Fruit fly (Drosophila melanogaster) whole organism, prepupa: ENCODE data around the gene CG31098.

Experiments
- Blimp-1 ChIP-seq: fragments of 200-800 bp; sonication (Bioruptor generic); optimal IDR thresholded peaks from 3 replicates; lab custom pipeline; 2017; ENCODE audit warnings: missing biosample characterization, missing genetic modification characterization, mild to moderate bottlenecking, moderate library complexity, missing genetic modification reagents
- CG10669 ChIP-seq: fragments of 200-800 bp; sonication (Bioruptor generic); optimal IDR thresholded peaks from 3 replicates; lab custom pipeline; 2018; ENCODE audit warnings: missing biosample characterization, mild to moderate bottlenecking, missing genetic modification characterization, moderate library complexity
- CG15336 ChIP-seq: fragments of 200-800 bp; sonication (Bioruptor generic); IDR thresholded peaks from 2 replicates; pipeline ENCODE4 v1.3.6; 2022; ENCODE audit warnings: missing biosample characterization, missing genetic modification characterization
- CG3032 ChIP-seq: fragments of 200-800 bp; optimal IDR thresholded peaks from 2 replicates; lab custom pipeline; 2019; ENCODE audit warnings: missing biosample characterization, mild to moderate bottlenecking, missing genetic modification characterization, moderate library complexity
- CG32006 ChIP-seq: fragments of 200-800 bp; sonication (Bioruptor generic); optimal IDR thresholded peaks from 3 replicates; lab custom pipeline; 2017; ENCODE audit warnings: missing biosample characterization, mild to moderate bottlenecking, missing genetic modification characterization
- CG34406 ChIP-seq: fragments of 200-800 bp; sonication (Bioruptor generic); optimal IDR thresholded peaks from 3 replicates; lab custom pipeline; 2016; ENCODE audit warnings: missing biosample characterization, missing genetic modification characterization
- CG3919 ChIP-seq: fragments of 200-800 bp; sonication (Bioruptor generic); optimal IDR thresholded peaks from 3 replicates; lab custom pipeline; 2016; ENCODE audit warnings: missing biosample characterization, missing genetic modification characterization
- CG6163 ChIP-seq: fragments of 200-800 bp; sonication (Bioruptor generic); IDR thresholded peaks from 3 replicates; pipeline ENCODE4 v1.3.6; 2022; ENCODE audit warnings: missing biosample characterization, missing genetic modification characterization
- CG6276 ChIP-seq: fragments of 200-800 bp; sonication (Bioruptor generic); optimal IDR thresholded peaks from 2 replicates; lab custom pipeline; 2017; ENCODE audit warnings: missing biosample characterization, mild to moderate bottlenecking, missing genetic modification characterization
- CG6792 ChIP-seq: fragments of 200-800 bp; sonication (Bioruptor generic); optimal IDR thresholded peaks from 3 replicates; lab custom pipeline; 2016; ENCODE audit warnings: missing biosample characterization, missing genetic modification characterization
- CG6808 ChIP-seq: fragments of 200-800 bp; sonication (Bioruptor generic); optimal IDR thresholded peaks from 3 replicates; lab custom pipeline; 2017; ENCODE audit warnings: missing biosample characterization, missing genetic modification characterization, mild to moderate bottlenecking, moderate library complexity, missing genetic modification reagents
- CG8319 ChIP-seq: fragments of 200-800 bp; sonication (Bioruptor generic); optimal IDR thresholded peaks from 3 replicates; lab custom pipeline; 2016; ENCODE audit warnings: missing biosample characterization, missing genetic modification characterization
- Eip75B ChIP-seq: fragments of 200-800 bp; sonication (Bioruptor generic); optimal IDR thresholded peaks from 3 replicates; lab custom pipeline; 2016; ENCODE audit warnings: missing biosample characterization, missing genetic modification characterization
- Eip78C ChIP-seq: fragments of 200-800 bp; sonication (Bioruptor generic); peaks from one replicate; lab custom pipeline; 2016; ENCODE audit warnings: missing biosample characterization, missing genetic modification characterization
- Eip93F ChIP-seq: fragments of 200-800 bp; sonication (Bioruptor generic); optimal IDR thresholded peaks from 2 replicates; lab custom pipeline; 2016; ENCODE audit warnings: missing biosample characterization, mild to moderate bottlenecking, missing genetic modification characterization
- Ets21C ChIP-seq: fragments of 200-800 bp; sonication (Bioruptor generic); optimal IDR thresholded peaks from 3 replicates; lab custom pipeline; 2016; ENCODE audit warnings: missing biosample characterization, missing genetic modification characterization
- Ets96B ChIP-seq: fragments of 200-800 bp; optimal IDR thresholded peaks from 2 replicates; lab custom pipeline; 2019; ENCODE audit warnings: missing biosample characterization, mild to moderate bottlenecking, missing genetic modification characterization, moderate library complexity
- Gug ChIP-seq: fragments of 200-800 bp; sonication (Bioruptor generic); IDR thresholded peaks from 2 replicates; pipeline ENCODE4 v1.3.6; 2022; ENCODE audit warnings: missing biosample characterization, missing genetic modification characterization
- Hr38 ChIP-seq: sonication (Bioruptor generic); optimal IDR thresholded peaks from 2 replicates; lab custom pipeline; 2016; ENCODE audit warnings: missing biosample characterization, missing genetic modification characterization
- Lpt ChIP-seq: fragments of 200-800 bp; sonication (Bioruptor generic); optimal IDR thresholded peaks from 3 replicates; lab custom pipeline; 2016; ENCODE audit warnings: missing biosample characterization, missing genetic modification characterization
- Met ChIP-seq: fragments of 200-800 bp; sonication (Bioruptor generic); optimal IDR thresholded peaks from 3 replicates; lab custom pipeline; 2016; ENCODE audit warnings: missing biosample characterization, missing genetic modification characterization
- Smox ChIP-seq: fragments of 200-800 bp; sonication (Bioruptor generic); optimal IDR thresholded peaks from 3 replicates; lab custom pipeline; 2016; ENCODE audit warnings: missing biosample characterization, missing genetic modification characterization
- Sox14 ChIP-seq: fragments of 200-800 bp; sonication (Bioruptor generic); optimal IDR thresholded peaks from 3 replicates; lab custom pipeline; 2016; ENCODE audit warnings: missing biosample characterization, missing genetic modification characterization
- Sox15 ChIP-seq: fragments of 200-800 bp; sonication (Bioruptor generic); optimal IDR thresholded peaks from 3 replicates; lab custom pipeline; 2016; ENCODE audit warnings: missing biosample characterization, missing genetic modification characterization
- achi ChIP-seq: fragments of 200-800 bp; sonication (Bioruptor generic); optimal IDR thresholded peaks from 3 replicates; lab custom pipeline; 2016; ENCODE audit warnings: missing biosample characterization, missing genetic modification characterization
- acj6 ChIP-seq: fragments of 200-800 bp; sonication (Bioruptor generic); optimal IDR thresholded peaks from 3 replicates; lab custom pipeline; 2016; ENCODE audit warnings: missing biosample characterization, missing genetic modification characterization
- cyc ChIP-seq: fragments of 200-800 bp; sonication (Bioruptor generic); optimal IDR thresholded peaks from 3 replicates; lab custom pipeline; 2016; ENCODE audit warnings: missing biosample characterization, missing genetic modification characterization
- dac ChIP-seq: fragments of 200-800 bp; sonication (Bioruptor generic); optimal IDR thresholded peaks from 2 replicates; lab custom pipeline; 2017; ENCODE audit warnings: missing biosample characterization, mild to moderate bottlenecking, missing genetic modification characterization
- dsx ChIP-seq: fragments of 200-800 bp; optimal IDR thresholded peaks from 3 replicates; lab custom pipeline; 2019; ENCODE audit warnings: missing biosample characterization, mild to moderate bottlenecking, missing genetic modification characterization, moderate library complexity; ENCODE audit not compliant: poor library complexity, severe bottlenecking
- eg ChIP-seq: fragments of 200-800 bp; sonication (Bioruptor generic); IDR thresholded peaks from 3 replicates; pipeline ENCODE4 v1.3.6; 2022; ENCODE audit warnings: missing biosample characterization, missing genetic modification characterization
- esn ChIP-seq: fragments of 200-800 bp; sonication (Bioruptor generic); optimal IDR thresholded peaks from 2 replicates; lab custom pipeline; 2016; ENCODE audit warnings: missing biosample characterization, mild to moderate bottlenecking, missing genetic modification characterization, moderate library complexity
- fd59A ChIP-seq: fragments of 200-800 bp; sonication (Bioruptor generic); optimal IDR thresholded peaks from 2 replicates; lab custom pipeline; 2017; ENCODE audit warnings: missing biosample characterization, mild to moderate bottlenecking, missing genetic modification characterization, missing genetic modification reagents
- lz ChIP-seq: fragments of 200-800 bp; sonication (Bioruptor generic); optimal IDR thresholded peaks from 3 replicates; lab custom pipeline; 2016; ENCODE audit warnings: missing biosample characterization, missing genetic modification characterization
- salr ChIP-seq, 2 experiments: fragments of 200-800 bp; sonication (Bioruptor generic); optimal IDR thresholded peaks; 3 replicates each; lab custom pipeline; 2016 to 2018; ENCODE audit warnings: missing biosample characterization in 2 of 2, missing genetic modification characterization in 2 of 2, mild to moderate bottlenecking in 1 of 2
- ss ChIP-seq, 2 experiments: fragments of 200-800 bp; sonication (Bioruptor generic); optimal IDR thresholded peaks; 2 replicates in 1 of 2; 3 replicates in 1 of 2; lab custom pipeline; 2017 to 2018; ENCODE audit warnings: mild to moderate bottlenecking in 2 of 2, missing biosample characterization in 2 of 2, missing genetic modification characterization in 2 of 2, moderate library complexity in 1 of 2
- svp ChIP-seq: fragments of 200-800 bp; sonication (Bioruptor generic); peaks from one replicate; lab custom pipeline; 2016; ENCODE audit warnings: missing biosample characterization, missing genetic modification characterization
- topi ChIP-seq: fragments of 200-800 bp; sonication (Bioruptor generic); optimal IDR thresholded peaks from 3 replicates; lab custom pipeline; 2016; ENCODE audit warnings: missing biosample characterization, missing genetic modification characterization
- vri ChIP-seq: fragments of 200-800 bp; sonication (Bioruptor generic); optimal IDR thresholded peaks from 3 replicates; lab custom pipeline; 2016; ENCODE audit warnings: missing biosample characterization, mild to moderate bottlenecking, missing genetic modification characterization

Gene CG31098

DNA sequence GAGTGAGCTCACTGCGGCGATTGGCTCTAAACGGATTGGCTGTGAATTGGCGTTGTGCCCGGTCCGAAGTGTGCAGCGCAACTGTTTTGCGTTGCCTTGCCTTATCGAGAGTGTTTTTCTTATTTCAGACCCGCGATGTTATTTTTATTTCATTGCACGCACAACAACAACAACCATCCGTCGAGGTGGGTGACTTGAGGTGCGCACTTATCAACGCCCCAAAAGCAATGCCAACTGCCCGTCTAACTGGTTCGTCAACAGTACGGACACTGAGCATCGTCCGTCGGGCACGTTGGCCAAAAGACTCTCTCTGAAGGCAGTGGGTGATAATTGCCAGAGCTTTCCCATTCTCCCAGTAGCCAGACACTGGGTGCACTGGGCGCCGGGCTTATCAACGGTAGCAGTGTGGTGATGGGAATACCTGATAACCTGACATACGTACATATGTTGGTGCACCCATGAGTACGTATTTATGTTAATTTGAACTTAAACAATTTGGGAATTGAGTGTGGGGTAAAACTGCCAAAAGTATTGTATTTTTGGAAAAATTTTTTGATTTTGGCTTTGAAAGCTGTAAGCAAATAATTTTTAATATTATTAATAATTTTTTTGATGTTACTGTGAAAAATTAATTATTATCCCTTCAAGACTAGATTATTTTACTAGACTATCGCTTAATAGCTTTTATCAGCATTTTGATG, 2.7 kb upstream of the CG31098 start, which contains the start of gene CG31102:
Gene CG31102, minus strand, starts transcription at position 275 of the 701 bp plus-strand sequence.
- peak in 1 of 2 experiments; percentile 4 for TF ChIP-seq ss (GFP tag; optimal IDR thresholded peaks at IDR 0.05; lab: Kevin White, UChicago)
- no peak for TF ChIP-seq Lpt
- peak; percentile 79 for TF ChIP-seq vri (GFP tag; lab: Kevin White, UChicago)
- TF ChIP-seq esn (GFP tag; lab: Kevin White, UChicago), result peak; percentile 5
- no peak for TF ChIP-seq CG3032
- TF ChIP-seq salr (GFP tag; optimal IDR thresholded peaks at IDR 0.05; lab: Kevin White, UChicago), result no peak
- peak; percentile 21 for TF ChIP-seq CG6276 (GFP tag; lab: Kevin White, UChicago)
- TF ChIP-seq svp, result peak; percentile 90

DNA sequence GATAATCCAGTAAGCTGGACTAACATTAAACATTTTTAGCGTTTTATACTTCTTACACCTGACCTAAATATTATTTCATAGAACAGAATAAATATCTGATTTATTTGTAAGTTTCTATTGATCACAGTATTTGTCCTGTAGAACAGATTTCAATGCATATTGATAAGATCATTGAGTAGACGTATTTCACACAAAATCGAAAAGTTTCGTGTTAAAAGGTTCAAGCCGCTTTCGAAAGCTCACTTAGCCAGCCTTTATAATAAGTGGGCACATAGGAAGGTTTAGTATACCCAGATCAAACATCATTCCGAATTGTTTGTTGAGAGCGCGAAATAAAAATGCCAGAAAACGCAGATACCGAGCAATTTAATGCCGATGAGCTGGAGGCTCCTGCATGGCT, 3.2 kb downstream of the CG31098 start, which contains the start of gene CG11893:
Gene CG11893, plus strand, starts transcription at position 301 of the 400 bp plus-strand sequence.
- no peak for TF ChIP-seq Lpt
- no peak for TF ChIP-seq Sox15 (GFP tag; lab: Kevin White, UChicago)
- no peak for TF ChIP-seq CG6792 (GFP tag; lab: Kevin White, UChicago)
- TF ChIP-seq CG6163 (GFP tag; lab: Robert Waterston, UW), result no peak
- TF ChIP-seq Blimp-1 (GFP tag; lab: Kevin White, UChicago), result no peak
- TF ChIP-seq Ets21C (GFP tag; lab: Kevin White, UChicago), result no peak
- no peak for TF ChIP-seq cyc (GFP tag; lab: Kevin White, UChicago)
- TF ChIP-seq Eip75B, result no peak
- no peak for TF ChIP-seq CG3919
- no peak for TF ChIP-seq dsx (GFP tag; lab: Kevin White, UChicago)
- no peak for TF ChIP-seq eg (GFP tag; lab: Robert Waterston, UW)
- no peak for TF ChIP-seq Gug (GFP tag; lab: Robert Waterston, UW)

dm6 chr3R:25287128-25287527, 5.6 kb downstream of the CG31098 start, which contains the start of gene CG13658:
TSS of gene CG13658 (plus strand) at chr3R:25287474.
- TF ChIP-seq dac (GFP tag; lab: Kevin White, UChicago) (no peak), Sox15 (GFP tag; lab: Kevin White, UChicago) (no peak), cyc (GFP tag; lab: Kevin White, UChicago) (no peak), Ets96B (tag; lab: Kevin White, UChicago) (no peak), Met (GFP tag; lab: Kevin White, UChicago) (no peak), topi (GFP tag; lab: Kevin White, UChicago) (no peak), CG10669 (GFP tag; lab: Kevin White, UChicago) (no peak), CG15336 (GFP tag; lab: Robert Waterston, UW) (no peak), Eip78C (no peak), salr (GFP tag; optimal IDR thresholded peaks at IDR 0.05; lab: Kevin White, UChicago) (no peak), Hr38 (no peak), fd59A (GFP tag; lab: Kevin White, UChicago) (no peak), achi (GFP tag; lab: Kevin White, UChicago) (no peak), Smox (GFP tag; lab: Kevin White, UChicago) (no peak)

DNA sequence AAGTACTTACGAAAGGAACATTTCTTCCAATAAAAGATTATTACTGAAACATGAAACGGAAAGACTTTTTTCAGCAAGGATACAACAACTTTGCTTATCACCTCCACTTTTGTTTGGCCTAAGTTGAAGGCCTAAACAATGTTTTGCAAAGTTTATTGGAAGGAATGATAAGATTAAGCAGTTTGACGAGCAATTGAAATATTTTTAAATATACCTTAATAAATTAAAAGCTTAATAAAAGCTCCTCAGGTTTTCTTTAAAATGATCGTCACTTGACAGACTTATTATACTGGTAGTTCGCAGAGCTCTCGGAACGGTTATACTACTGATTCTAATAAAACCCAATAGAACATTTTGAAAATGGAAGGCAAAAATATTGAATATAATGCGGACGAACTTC, 7.6 kb downstream of the CG31098 start, which contains the start of gene CG31104:
Gene CG31104, plus strand, starts transcription at position 301 of the 400 bp plus-strand sequence.
- TF ChIP-seq Ets21C (GFP tag; lab: Kevin White, UChicago) (no peak), CG32006 (GFP tag; lab: Kevin White, UChicago) (no peak), CG8319 (GFP tag; lab: Kevin White, UChicago) (no peak), Sox14 (GFP tag; lab: Kevin White, UChicago) (no peak), dsx (GFP tag; lab: Kevin White, UChicago) (no peak), CG6808 (GFP tag; lab: Kevin White, UChicago) (no peak), acj6 (GFP tag; lab: Kevin White, UChicago) (no peak), dac (GFP tag; lab: Kevin White, UChicago) (no peak), CG10669 (GFP tag; lab: Kevin White, UChicago) (no peak), achi (GFP tag; lab: Kevin White, UChicago) (no peak), vri (GFP tag; lab: Kevin White, UChicago) (no peak), Eip93F (no peak), CG6792 (GFP tag; lab: Kevin White, UChicago) (no peak), fd59A (GFP tag; lab: Kevin White, UChicago) (no peak), lz (GFP tag; lab: Kevin White, UChicago) (no peak), CG34406 (GFP tag; lab: Kevin White, UChicago) (no peak)
- TF ChIP-seq, all 60 proteins: peak for 0
